Fruit fly (Drosophila melanogaster) whole organism, embryonic: ENCODE measurements around the gene Pgant8.

Experiments used
- Atf3 ChIP-seq: fragments of 200-800 bp; sonication (Bioruptor generic); optimal IDR thresholded peaks from 3 replicates; lab custom pipeline; 2016; ENCODE audit warnings: missing biosample characterization, missing genetic modification characterization
- Bgb ChIP-seq: fragments of 200-800 bp; sonication (Bioruptor generic); IDR thresholded peaks from 2 replicates; pipeline ENCODE4 v1.3.6; 2022; ENCODE audit warnings: missing biosample characterization, missing genetic modification characterization; ENCODE audit not compliant: partially characterized antibody
- CG10274 ChIP-seq: fragments of 200-800 bp; sonication (Bioruptor generic); optimal IDR thresholded peaks from 3 replicates; lab custom pipeline; 2017; ENCODE audit warnings: missing biosample characterization, mild to moderate bottlenecking, missing genetic modification characterization
- CG1233 ChIP-seq: fragments of 200-800 bp; sonication (Bioruptor generic); optimal IDR thresholded peaks from 4 replicates; lab custom pipeline; 2018; ENCODE audit warnings: missing biosample characterization, mild to moderate bottlenecking, missing genetic modification characterization
- CG13287 ChIP-seq: fragments of 200-800 bp; sonication (Bioruptor generic); IDR thresholded peaks from 2 replicates; pipeline ENCODE4 v1.3.6; 2022; ENCODE audit warnings: missing biosample characterization, missing genetic modification characterization; ENCODE audit not compliant: partially characterized antibody
- CG1529 ChIP-seq: fragments of 200-800 bp; sonication (Bioruptor generic); optimal IDR thresholded peaks from 3 replicates; lab custom pipeline; 2018; ENCODE audit warnings: missing biosample characterization, missing genetic modification characterization
- CG17361 ChIP-seq: fragments of 200-800 bp; sonication (Bioruptor generic); IDR thresholded peaks from 3 replicates; pipeline ENCODE4 v1.3.6; 2022; ENCODE audit warnings: missing biosample characterization, missing genetic modification characterization
- CG17912 ChIP-seq: fragments of 200-800 bp; sonication (Bioruptor generic); optimal IDR thresholded peaks from 2 replicates; lab custom pipeline; 2018; ENCODE audit warnings: missing biosample characterization, mild to moderate bottlenecking, missing genetic modification characterization
- CG3065 ChIP-seq: fragments of 200-800 bp; sonication (Bioruptor generic); optimal IDR thresholded peaks from 2 replicates; lab custom pipeline; 2016; ENCODE audit warnings: missing biosample characterization, missing genetic modification characterization
- CG4360 ChIP-seq: fragments of 200-800 bp; sonication (Bioruptor generic); IDR thresholded peaks from 2 replicates; pipeline ENCODE4 v1.3.6; 2022; ENCODE audit warnings: missing biosample characterization, missing genetic modification characterization
- CG4730 ChIP-seq: fragments of 200-800 bp; sonication (Bioruptor generic); IDR thresholded peaks from 2 replicates; pipeline ENCODE4 v1.3.6; 2022; ENCODE audit warnings: missing biosample characterization, missing genetic modification characterization
- CG5180 ChIP-seq: fragments of 200-800 bp; sonication (Bioruptor generic); optimal IDR thresholded peaks from 3 replicates; lab custom pipeline; 2017; ENCODE audit warnings: missing biosample characterization, missing genetic modification characterization, mild to moderate bottlenecking, moderate library complexity, missing genetic modification reagents
- CG5245 ChIP-seq: fragments of 200-800 bp; sonication (Bioruptor generic); optimal IDR thresholded peaks from 3 replicates; lab custom pipeline; 2016; ENCODE audit warnings: missing biosample characterization, missing genetic modification characterization
- CG9215 ChIP-seq: fragments of 200-800 bp; sonication (Bioruptor generic); IDR thresholded peaks from 2 replicates; pipeline ENCODE4 v1.3.6; 2022; ENCODE audit warnings: missing biosample characterization, missing genetic modification characterization
- Gug ChIP-seq: fragments of 200-800 bp; sonication (Bioruptor generic); IDR thresholded peaks from 4 replicates; pipeline ENCODE4 v1.3.6; 2022; ENCODE audit warnings: missing biosample characterization, missing genetic modification characterization
- H15 ChIP-seq: fragments of 200-800 bp; sonication (Bioruptor generic); IDR thresholded peaks from 3 replicates; pipeline ENCODE4 v1.3.6; 2022; ENCODE audit warnings: missing biosample characterization, missing genetic modification characterization
- Kr ChIP-seq: fragments of 200-800 bp; sonication (Bioruptor generic); optimal IDR thresholded peaks from 2 replicates; lab custom pipeline; 2017; ENCODE audit warnings: missing biosample characterization, mild to moderate bottlenecking, missing genetic modification characterization
- Neu2 ChIP-seq: fragments of 200-800 bp; sonication (Bioruptor generic); optimal IDR thresholded peaks from 3 replicates; lab custom pipeline; 2016; ENCODE audit warnings: missing biosample characterization, missing genetic modification characterization, borderline replicate concordance
- Opbp ChIP-seq: fragments of 200-800 bp; sonication (Bioruptor generic); IDR thresholded peaks from 3 replicates; pipeline ENCODE4 v1.3.6; 2022; ENCODE audit warnings: missing biosample characterization, missing genetic modification characterization; ENCODE audit not compliant: partially characterized antibody
- Sox102F ChIP-seq: fragments of 200-800 bp; sonication (Bioruptor generic); optimal IDR thresholded peaks from 2 replicates; lab custom pipeline; 2018; ENCODE audit warnings: missing biosample characterization, mild to moderate bottlenecking, missing genetic modification characterization, moderate library complexity
- Vsx1 ChIP-seq: fragments of 200-800 bp; sonication (Bioruptor generic); optimal IDR thresholded peaks from 2 replicates; lab custom pipeline; 2017; ENCODE audit warnings: missing biosample characterization, mild to moderate bottlenecking, missing genetic modification characterization, missing genetic modification reagents
- Xbp1 ChIP-seq: fragments of 200-800 bp; sonication (Bioruptor generic); optimal IDR thresholded peaks from 3 replicates; lab custom pipeline; 2016; ENCODE audit warnings: missing biosample characterization, mild to moderate bottlenecking, missing genetic modification characterization
- Xrp1 ChIP-seq: fragments of 200-800 bp; sonication (Bioruptor generic); IDR thresholded peaks from 2 replicates; pipeline ENCODE4 v1.3.6; 2022; ENCODE audit warnings: missing biosample characterization, missing genetic modification characterization
- ab ChIP-seq: fragments of 200-800 bp; sonication (Bioruptor generic); optimal IDR thresholded peaks from 2 replicates; lab custom pipeline; 2016; ENCODE audit warnings: missing biosample characterization, missing genetic modification characterization
- ap ChIP-seq: fragments of 200-800 bp; sonication (Bioruptor generic); IDR thresholded peaks from 2 replicates; pipeline ENCODE4 v1.3.6; 2022; ENCODE audit warnings: missing biosample characterization, missing genetic modification characterization
- br ChIP-seq: fragments of >200 bp; optimal IDR thresholded peaks from 2 replicates; lab custom pipeline; 2017
- bsh ChIP-seq, 2 experiments: fragments of 200-800 bp; sonication (Bioruptor generic); optimal IDR thresholded peaks; 2 replicates each; lab custom pipeline; 2017 to 2018; ENCODE audit warnings: mild to moderate bottlenecking in 2 of 2, missing biosample characterization in 2 of 2, missing genetic modification characterization in 2 of 2, moderate library complexity in 1 of 2
- croc ChIP-seq: fragments of 200-800 bp; sonication (Bioruptor generic); conservative IDR thresholded peaks from 3 replicates; pipeline ENCODE4 v1.3.6; 2022; ENCODE audit warnings: missing biosample characterization, missing genetic modification characterization
- dmrt99B ChIP-seq: fragments of 200-800 bp; sonication (Bioruptor generic); optimal IDR thresholded peaks from 2 replicates; lab custom pipeline; 2018; ENCODE audit warnings: missing biosample characterization, mild to moderate bottlenecking, missing genetic modification characterization, moderate library complexity
- esg ChIP-seq: fragments of 200-800 bp; sonication (Bioruptor generic); conservative IDR thresholded peaks from 2 replicates; pipeline ENCODE4 v1.3.6; 2022; ENCODE audit warnings: missing biosample characterization, missing genetic modification characterization
- ftz-f1 ChIP-seq: fragments of 200-800 bp; sonication (Bioruptor generic); optimal IDR thresholded peaks from 2 replicates; lab custom pipeline; 2016; ENCODE audit warnings: missing biosample characterization, missing genetic modification characterization
- fu2 ChIP-seq: fragments of 200-800 bp; sonication (Bioruptor generic); optimal IDR thresholded peaks from 2 replicates; lab custom pipeline; 2016; ENCODE audit warnings: missing biosample characterization, missing genetic modification characterization
- gfzf ChIP-seq: fragments of 200-800 bp; sonication (Bioruptor generic); optimal IDR thresholded peaks from 2 replicates; lab custom pipeline; 2016; ENCODE audit warnings: missing biosample characterization, mild to moderate bottlenecking, missing genetic modification characterization, moderate library complexity
- gt ChIP-seq: fragments of 200-800 bp; sonication (Bioruptor generic); IDR thresholded peaks from 2 replicates; pipeline ENCODE4 v1.3.6; 2022; ENCODE audit warnings: missing biosample characterization, missing genetic modification characterization
- ken ChIP-seq: fragments of 200-800 bp; sonication (Bioruptor generic); IDR thresholded peaks from 3 replicates; pipeline ENCODE4 v1.3.6; 2022; ENCODE audit warnings: missing biosample characterization, missing genetic modification characterization
- nerfin-2 ChIP-seq: fragments of 200-800 bp; sonication (Bioruptor generic); IDR thresholded peaks from 2 replicates; pipeline ENCODE4 v1.3.6; 2022; ENCODE audit warnings: missing biosample characterization, missing genetic modification characterization; ENCODE audit not compliant: partially characterized antibody
- onecut ChIP-seq: fragments of 200-800 bp; sonication (Bioruptor generic); IDR thresholded peaks from 2 replicates; pipeline ENCODE4 v1.3.6; 2022; ENCODE audit warnings: missing biosample characterization, missing genetic modification characterization
- otp ChIP-seq: fragments of 200-800 bp; sonication (Bioruptor generic); IDR thresholded peaks from 3 replicates; pipeline ENCODE4, ENCODE4 v1.3.6; 2022; ENCODE audit warnings: missing biosample characterization, missing genetic modification characterization
- pan ChIP-seq, 4 experiments: fragments of >200 bp in 3 of 4; fragments of 200-800 bp in 1 of 4; sonication (Bioruptor generic) in 1 of 4; optimal IDR thresholded peaks in 3 of 4; IDR thresholded peaks in 1 of 4; 2 replicates each; pipeline versions ENCODE4 v1.3.6 to Lab custom; 2017 to 2022; ENCODE audit warnings: missing biosample characterization in 2 of 4, missing genetic modification characterization in 2 of 4, mixed read lengths in 1 of 4
- pb ChIP-seq: fragments of 200-800 bp; sonication (Bioruptor generic); optimal IDR thresholded peaks from 3 replicates; lab custom pipeline; 2016; ENCODE audit warnings: missing biosample characterization, missing genetic modification characterization
- peb ChIP-seq: fragments of 200-800 bp; sonication (Bioruptor generic); IDR thresholded peaks from 2 replicates; pipeline ENCODE4 v1.3.6; 2022; ENCODE audit warnings: missing biosample characterization, missing genetic modification characterization
- pfk ChIP-seq: fragments of 200-800 bp; sonication (Bioruptor generic); optimal IDR thresholded peaks from 2 replicates; lab custom pipeline; 2018; ENCODE audit warnings: missing biosample characterization, mild to moderate bottlenecking, missing genetic modification characterization, moderate library complexity
- stc ChIP-seq: fragments of 200-800 bp; sonication (Bioruptor generic); IDR thresholded peaks from 2 replicates; pipeline ENCODE4 v1.3.6; 2022; ENCODE audit warnings: missing biosample characterization, missing genetic modification characterization
- sug ChIP-seq: fragments of 200-800 bp; optimal IDR thresholded peaks from 2 replicates; lab custom pipeline; 2019; ENCODE audit warnings: missing biosample characterization, mild to moderate bottlenecking, missing genetic modification characterization, moderate library complexity
- toy ChIP-seq: fragments of 200-800 bp; sonication (Bioruptor generic); IDR thresholded peaks from 2 replicates; pipeline ENCODE4 v1.3.6; 2022; ENCODE audit warnings: missing biosample characterization, missing genetic modification characterization
- tup ChIP-seq: fragments of 200-800 bp; sonication (Bioruptor generic); optimal IDR thresholded peaks from 2 replicates; lab custom pipeline; 2016; ENCODE audit warnings: missing biosample characterization, mild to moderate bottlenecking, missing genetic modification characterization, moderate library complexity
- usp ChIP-seq: fragments of >200 bp; optimal IDR thresholded peaks from 2 replicates; lab custom pipeline; 2017; ENCODE audit warnings: missing biosample characterization, missing genetic modification characterization
- vfl ChIP-seq: fragments of 200-800 bp; sonication (Bioruptor generic); optimal IDR thresholded peaks from 2 replicates; lab custom pipeline; 2016; ENCODE audit warnings: missing biosample characterization, missing genetic modification characterization
- vnd ChIP-seq: fragments of 200-800 bp; sonication (Bioruptor generic); IDR thresholded peaks from 3 replicates; pipeline ENCODE4 v1.3.6; 2022; ENCODE audit warnings: missing biosample characterization, missing genetic modification characterization; ENCODE audit not compliant: partially characterized antibody

The Pgant8 gene

dm6 chr3L:15704250-15704985, 20.7 kb downstream of the Pgant8 start (continued):
- no peak for TF ChIP-seq ab (GFP tag; lab: Kevin White, UChicago)
- TF ChIP-seq CG4730 (GFP tag; lab: Robert Waterston, UW), result no peak
- no peak for TF ChIP-seq pan (optimal IDR thresholded peaks at IDR 0.05; lab: Kevin White, UChicago)
- no peak for TF ChIP-seq pan (GFP tag; optimal IDR thresholded peaks at IDR 0.05 in 1 of 2, IDR thresholded peaks at IDR 0.05 in 1 of 2)
- TF ChIP-seq br (lab: Kevin White, UChicago), result no peak
- no peak for TF ChIP-seq CG10274 (GFP tag; lab: Kevin White, UChicago)
- no peak for TF ChIP-seq CG17912 (GFP tag; lab: Kevin White, UChicago)
- TF ChIP-seq Neu2 (GFP tag; lab: Kevin White, UChicago), result no peak
- no peak for TF ChIP-seq pfk (GFP tag; lab: Kevin White, UChicago)
- TF ChIP-seq CG4360 (GFP tag; lab: Robert Waterston, UW), result no peak
- no peak for TF ChIP-seq tup (GFP tag; lab: Kevin White, UChicago)
- TF ChIP-seq CG3065 (GFP tag; lab: Kevin White, UChicago), result no peak
- no peak for TF ChIP-seq vfl (GFP tag; lab: Kevin White, UChicago)
- peak; percentile 48; the same call in 1 of the 3 replicates for TF ChIP-seq otp (GFP tag; lab: Robert Waterston, UW)
- TF ChIP-seq bsh (GFP tag; optimal IDR thresholded peaks at IDR 0.05; lab: Kevin White, UChicago), result peak; percentile 0 to 77
- TF ChIP-seq CG17361 (GFP tag; lab: Robert Waterston, UW), result peak; percentile 88
- TF ChIP-seq Gug (GFP tag; lab: Robert Waterston, UW), result no peak
- no peak for TF ChIP-seq ken (GFP tag; lab: Robert Waterston, UW)
- TF ChIP-seq ap (GFP tag; lab: Robert Waterston, UW), result no peak
- TF ChIP-seq CG1529 (GFP tag; lab: Kevin White, UChicago), result peak; percentile 69
- peak; percentile 55 for TF ChIP-seq Xbp1 (GFP tag; lab: Kevin White, UChicago)
- TF ChIP-seq Vsx1 (GFP tag; lab: Kevin White, UChicago), result peak; percentile 88
- TF ChIP-seq CG5180 (GFP tag; lab: Kevin White, UChicago), result peak; percentile 30
- no peak for TF ChIP-seq toy (GFP tag; lab: Robert Waterston, UW)
- no peak; the same call in 1 of the 2 replicates for TF ChIP-seq esg (GFP tag; lab: Robert Waterston, UW)
- TF ChIP-seq CG5245, result peak; percentile 17
- TF ChIP-seq croc (GFP tag; lab: Robert Waterston, UW), result peak; percentile 25; the same call in 1 of the 3 replicates
- peak; percentile 47 for TF ChIP-seq sug (tag; lab: Kevin White, UChicago)
- TF ChIP-seq Sox102F (GFP tag; lab: Kevin White, UChicago), result peak; percentile 71
- no peak for TF ChIP-seq CG9215 (GFP tag; lab: Robert Waterston, UW)
- TF ChIP-seq CG1233 (GFP tag; lab: Kevin White, UChicago), result peak; percentile 46
- peak; percentile 66 for TF ChIP-seq Xrp1
- TF ChIP-seq usp (GFP tag; lab: Kevin White, UChicago), result no peak
- no peak for TF ChIP-seq gfzf (GFP tag; lab: Kevin White, UChicago)
- no peak for TF ChIP-seq onecut (GFP tag; lab: Robert Waterston, UW)
- no peak for TF ChIP-seq ftz-f1 (GFP tag; lab: Kevin White, UChicago)
- TF ChIP-seq pb (GFP tag; lab: Kevin White, UChicago), result no peak
- TF ChIP-seq Kr (GFP tag; lab: Kevin White, UChicago), result no peak
- TF ChIP-seq CG13287 (GFP tag; lab: Robert Waterston, UW), result no peak
- TF ChIP-seq Bgb (GFP tag; lab: Robert Waterston, UW), result no peak
- TF ChIP-seq H15 (GFP tag; lab: Robert Waterston, UW), result 0 out of 3 replicates have a peak, but pooled peaks have one; percentile 15
- no peak for TF ChIP-seq vnd (GFP tag; lab: Robert Waterston, UW)
- peak; percentile 78 for TF ChIP-seq dmrt99B (tag; lab: Kevin White, UChicago)
- no peak for TF ChIP-seq Opbp
- TF ChIP-seq fu2 (GFP tag; lab: Kevin White, UChicago), result no peak
- TF ChIP-seq peb, result no peak
- TF ChIP-seq nerfin-2 (GFP tag; lab: Robert Waterston, UW), result no peak
- TF ChIP-seq stc, result no peak
- no peak for TF ChIP-seq gt (GFP tag; lab: Robert Waterston, UW)
- TF ChIP-seq Atf3 (GFP tag; lab: Kevin White, UChicago), result no peak
